Fruit fly (Drosophila melanogaster): ENCODE measurements around the gene CG42342.

DNA sequence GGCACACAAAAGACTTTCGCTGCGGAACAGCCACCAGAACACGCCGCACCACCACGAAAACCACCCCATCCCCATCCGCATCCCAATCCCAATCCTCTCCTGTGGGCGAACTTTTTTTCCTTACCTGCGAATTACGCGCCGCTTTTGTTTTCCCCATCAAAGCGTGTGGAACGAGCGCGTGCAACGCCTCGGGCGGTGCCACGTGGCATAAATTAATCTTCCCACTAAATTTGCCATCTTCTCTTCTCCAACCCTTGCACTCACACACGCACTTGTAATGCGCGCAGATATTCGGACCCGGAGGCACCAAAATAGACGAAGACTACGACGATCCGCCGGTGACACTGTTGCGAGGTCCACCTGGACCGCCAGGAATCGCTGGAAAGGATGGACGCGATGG is 62.2 kb downstream of the CG42342 start:
- no peak for TF ChIP-seq Ets98B (GFP tag; IDR thresholded peaks at IDR 0.05)
- no peak for TF ChIP-seq CG13204 (GFP tag; optimal IDR thresholded peaks at IDR 0.05)
- no peak for TF ChIP-seq CG9948 (tag; optimal IDR thresholded peaks at IDR 0.05)
- no peak for TF ChIP-seq CG17806 (tag; optimal IDR thresholded peaks at IDR 0.05)
- TF ChIP-seq EcR (GFP tag; optimal IDR thresholded peaks at IDR 0.05), result no peak

All from whole organism, pupa.